Fruit fly (Drosophila melanogaster): Measurements from ENCODE around the gene CG12395.

CG12395 gene

dm6 chrX:16103482-16103881 is 40.8 kb upstream of the CG12395 start (continued):
- TF ChIP-seq Blimp-1 (GFP tag; optimal IDR thresholded peaks at IDR 0.05) (no peak), CG8632 (GFP tag; optimal IDR thresholded peaks at IDR 0.05) (peak; percentile 32), CG15336 (GFP tag; IDR thresholded peaks at IDR 0.05) (0 out of 2 replicates have a peak, but pooled peaks have one; percentile 19), Gug (GFP tag; IDR thresholded peaks at IDR 0.05) (no peak), acj6 (GFP tag; optimal IDR thresholded peaks at IDR 0.05) (peak; percentile 43), CG4318 (GFP tag; optimal IDR thresholded peaks at IDR 0.05) (no peak), achi (GFP tag; optimal IDR thresholded peaks at IDR 0.05) (peak; percentile 38), CG6792 (GFP tag; optimal IDR thresholded peaks at IDR 0.05) (peak; percentile 40), CG11294 (GFP tag; IDR thresholded peaks at IDR 0.05) (no peak), Ets96B (tag; optimal IDR thresholded peaks at IDR 0.05) (no peak), Sox14 (GFP tag; optimal IDR thresholded peaks at IDR 0.05) (peak; percentile 33), spab (GFP tag; optimal IDR thresholded peaks at IDR 0.05) (no peak), Hr4 (GFP tag; optimal IDR thresholded peaks at IDR 0.05) (peak; percentile 42), CG6163 (GFP tag; IDR thresholded peaks at IDR 0.05) (peak; percentile 78), ss (GFP tag; optimal IDR thresholded peaks at IDR 0.05) (no peak), Smox (GFP tag; optimal IDR thresholded peaks at IDR 0.05) (peak; percentile 52), dac (GFP tag; optimal IDR thresholded peaks at IDR 0.05) (no peak), vri (GFP tag; optimal IDR thresholded peaks at IDR 0.05) (no peak), Hr38 (GFP tag; optimal IDR thresholded peaks at IDR 0.05) (no peak), topi (GFP tag; optimal IDR thresholded peaks at IDR 0.05) (peak; percentile 48), fd85E (GFP tag; optimal IDR thresholded peaks at IDR 0.05) (no peak), Hr39 (GFP tag; optimal IDR thresholded peaks at IDR 0.05) (peak; percentile 52), CG11762 (GFP tag; optimal IDR thresholded peaks at IDR 0.05; ENCODE audit: insufficient read depth) (no peak), CG10669 (GFP tag; optimal IDR thresholded peaks at IDR 0.05) (no peak), Sox102F (GFP tag; optimal IDR thresholded peaks at IDR 0.05) (peak; percentile 48), Eip75B (GFP tag; optimal IDR thresholded peaks at IDR 0.05) (peak; percentile 55), CG3032 (tag; optimal IDR thresholded peaks at IDR 0.05) (no peak), CG10631 (GFP tag; optimal IDR thresholded peaks at IDR 0.05) (peak; percentile 24), Met (GFP tag; optimal IDR thresholded peaks at IDR 0.05) (peak; percentile 59), OdsH (GFP tag; optimal IDR thresholded peaks at IDR 0.05) (peak; percentile 35), CG1621 (tag; optimal IDR thresholded peaks at IDR 0.05) (no peak), Eip93F (GFP tag; optimal IDR thresholded peaks at IDR 0.05) (peak; percentile 5), CG34406 (GFP tag; optimal IDR thresholded peaks at IDR 0.05) (peak; percentile 29), fkh (GFP tag; optimal IDR thresholded peaks at IDR 0.05) (no peak), CG11902 (GFP tag; optimal IDR thresholded peaks at IDR 0.05) (peak; percentile 3)

DNA sequence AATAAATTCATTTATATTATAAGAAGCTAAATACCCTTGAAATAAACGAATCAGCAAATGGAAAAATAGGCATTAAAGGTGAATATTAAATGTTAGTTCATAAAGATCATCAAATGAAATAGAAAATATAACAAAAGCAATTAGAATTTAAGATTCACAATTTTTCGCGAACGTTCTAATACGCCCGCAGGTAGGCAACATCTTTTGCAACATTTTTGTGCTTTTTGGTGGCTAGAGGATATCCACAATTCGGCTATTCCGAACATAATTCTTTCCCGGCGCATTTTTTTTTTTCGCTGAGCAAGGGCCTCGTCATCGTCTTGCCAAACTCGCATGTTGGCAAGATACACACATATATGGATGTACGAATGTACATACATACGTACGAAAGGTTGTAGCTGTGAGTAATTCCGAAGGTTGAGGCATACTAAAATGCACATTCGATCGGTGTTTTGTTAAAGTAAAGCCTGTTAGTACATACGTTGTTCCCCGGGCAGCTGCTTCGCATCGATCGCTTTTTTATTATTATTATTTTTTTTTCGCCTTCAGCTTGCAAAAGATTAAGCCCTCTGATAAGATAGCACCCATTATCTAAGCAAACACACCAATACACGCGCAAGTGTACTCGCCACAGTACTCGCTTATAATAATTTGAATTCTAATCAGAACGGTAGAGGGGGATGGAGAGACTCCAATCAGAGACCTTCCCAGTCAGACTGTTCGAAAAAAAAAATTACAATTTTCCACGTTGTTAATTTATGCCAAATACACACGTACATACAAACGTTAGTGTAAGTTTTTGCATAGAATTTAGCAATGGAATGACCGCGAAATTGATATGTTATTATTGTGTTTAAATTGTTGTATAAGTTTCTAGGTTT is 39.9 kb upstream of the CG12395 start:
- TF ChIP-seq CG1621 (tag; optimal IDR thresholded peaks at IDR 0.05) (no peak), OdsH (GFP tag; optimal IDR thresholded peaks at IDR 0.05) (peak; percentile 51), CG4318 (GFP tag; optimal IDR thresholded peaks at IDR 0.05) (no peak), lz (GFP tag; optimal IDR thresholded peaks at IDR 0.05) (peak; percentile 80), vri (GFP tag; optimal IDR thresholded peaks at IDR 0.05) (peak; percentile 92), salr (GFP tag; optimal IDR thresholded peaks at IDR 0.05) (peak in 1 of 2 experiments; percentile 15), Ets21C (GFP tag; optimal IDR thresholded peaks at IDR 0.05) (peak; percentile 55), CG6808 (GFP tag; optimal IDR thresholded peaks at IDR 0.05) (no peak), CG3919 (GFP tag; optimal IDR thresholded peaks at IDR 0.05) (peak; percentile 47), fd59A (GFP tag; optimal IDR thresholded peaks at IDR 0.05) (no peak), Sox102F (GFP tag; optimal IDR thresholded peaks at IDR 0.05) (peak; percentile 78), fd85E (GFP tag; optimal IDR thresholded peaks at IDR 0.05) (no peak), Eip93F (GFP tag; optimal IDR thresholded peaks at IDR 0.05) (peak; percentile 62), net (GFP tag; optimal IDR thresholded peaks at IDR 0.05) (peak; percentile 33), Eip78C (GFP tag) (peak; percentile 86), CG3032 (tag; optimal IDR thresholded peaks at IDR 0.05) (no peak), cyc (GFP tag; optimal IDR thresholded peaks at IDR 0.05) (peak; percentile 73), Met (GFP tag; optimal IDR thresholded peaks at IDR 0.05) (peak; percentile 78), CG6792 (GFP tag; optimal IDR thresholded peaks at IDR 0.05) (peak; percentile 50), CG7368 (GFP tag; optimal IDR thresholded peaks at IDR 0.05) (no peak), CG11762 (GFP tag; optimal IDR thresholded peaks at IDR 0.05; ENCODE audit: insufficient read depth) (peak; percentile 18), achi (GFP tag; optimal IDR thresholded peaks at IDR 0.05) (peak; percentile 49), CG15336 (GFP tag; IDR thresholded peaks at IDR 0.05) (no peak), CG10669 (GFP tag; optimal IDR thresholded peaks at IDR 0.05) (no peak), dsx (GFP tag; optimal IDR thresholded peaks at IDR 0.05; ENCODE audit: poor library complexity, severe bottlenecking) (no peak), CG10631 (GFP tag; optimal IDR thresholded peaks at IDR 0.05) (peak; percentile 45), CG9139 (GFP tag; optimal IDR thresholded peaks at IDR 0.05) (no peak)

Measured in whole organism, prepupa.